Fruit fly (Drosophila melanogaster) whole organism, wandering third instar larva: ENCODE data around the gene CG6293.

ENCODE experiments used
- Abd-B ChIP-seq: fragments of >200 bp; optimal IDR thresholded peaks from 2 replicates; lab custom pipeline; 2017; ENCODE audit warnings: missing biosample characterization, missing genetic modification characterization
- CG32264 ChIP-seq: fragments of 200-800 bp; sonication (Bioruptor generic); optimal IDR thresholded peaks from 2 replicates; lab custom pipeline; 2016; ENCODE audit warnings: missing biosample characterization, missing genetic modification characterization
- CG9705 ChIP-seq: fragments of 200-800 bp; sonication (Bioruptor generic); optimal IDR thresholded peaks from 2 replicates; lab custom pipeline; 2018; ENCODE audit warnings: missing biosample characterization, mild to moderate bottlenecking, missing genetic modification characterization
- CrebA ChIP-seq: fragments of 200-800 bp; sonication (Bioruptor generic); optimal IDR thresholded peaks from 2 replicates; lab custom pipeline; 2016; ENCODE audit warnings: missing biosample characterization, mild to moderate bottlenecking, missing genetic modification characterization, borderline replicate concordance
- Dfd ChIP-seq: fragments of >200 bp; optimal IDR thresholded peaks from 2 replicates; lab custom pipeline; 2017; ENCODE audit warnings: missing biosample characterization, missing genetic modification characterization
- Dif ChIP-seq: fragments of 200-275, 200-300 bp; sonication (Bioruptor generic); optimal IDR thresholded peaks from 2 replicates; lab custom pipeline; 2018; ENCODE audit warnings: missing biosample characterization, missing genetic modification characterization; ENCODE audit not compliant: partially characterized antibody
- HLH106 ChIP-seq: fragments of 200-800 bp; optimal IDR thresholded peaks from 3 replicates; lab custom pipeline; 2019; ENCODE audit warnings: missing biosample characterization, mild to moderate bottlenecking, missing genetic modification characterization, moderate library complexity
- Hnf4 ChIP-seq: fragments of 200-800 bp; sonication (Bioruptor generic); optimal IDR thresholded peaks from 2 replicates; lab custom pipeline; 2016; ENCODE audit warnings: missing biosample characterization, mild to moderate bottlenecking, missing genetic modification characterization
- Hr78 ChIP-seq: fragments of >200 bp; optimal IDR thresholded peaks from 2 replicates; lab custom pipeline; 2017; ENCODE audit warnings: missing biosample characterization, missing genetic modification characterization
- Hr83 ChIP-seq: fragments of 200-300 bp; sonication (Bioruptor generic); optimal IDR thresholded peaks from 2 replicates; lab custom pipeline; 2016; ENCODE audit warnings: missing biosample characterization, mild to moderate bottlenecking, missing genetic modification characterization, moderate library complexity; ENCODE audit not compliant: poor library complexity, severe bottlenecking
- Jra ChIP-seq: sonication (Bioruptor generic); optimal IDR thresholded peaks from 2 replicates; lab custom pipeline; 2016; ENCODE audit warnings: missing biosample characterization, missing genetic modification characterization
- Mio ChIP-seq: sonication (Bioruptor generic); optimal IDR thresholded peaks from 2 replicates; lab custom pipeline; 2016; ENCODE audit warnings: missing biosample characterization, missing genetic modification characterization
- Myc ChIP-seq: fragments of >200 bp; optimal IDR thresholded peaks from 2 replicates; lab custom pipeline; 2017
- OdsH ChIP-seq: fragments of 200-800 bp; sonication (Bioruptor generic); optimal IDR thresholded peaks from 2 replicates; lab custom pipeline; 2016; ENCODE audit warnings: missing biosample characterization, mild to moderate bottlenecking, missing genetic modification characterization
- Rel ChIP-seq, 2 experiments: fragments of 200-800 bp; sonication (Bioruptor generic) in 1 of 2; optimal IDR thresholded peaks; 2 replicates in 1 of 2; 3 replicates in 1 of 2; lab custom pipeline; 2016 to 2019; ENCODE audit warnings: mild to moderate bottlenecking in 2 of 2, missing biosample characterization in 2 of 2, missing genetic modification characterization in 2 of 2, moderate library complexity in 1 of 2
- Sp1 ChIP-seq: fragments of 200-800 bp; sonication (Bioruptor generic); optimal IDR thresholded peaks from 3 replicates; lab custom pipeline; 2019; ENCODE audit warnings: missing biosample characterization, mild to moderate bottlenecking, missing genetic modification characterization, moderate library complexity
- Vsx2 ChIP-seq: fragments of 200-300, 225-300 bp; sonication (Bioruptor generic); optimal IDR thresholded peaks from 2 replicates; lab custom pipeline; 2018; ENCODE audit warnings: missing biosample characterization, missing genetic modification characterization; ENCODE audit not compliant: partially characterized antibody
- br ChIP-seq: fragments of 200-800 bp; sonication (Bioruptor generic); optimal IDR thresholded peaks from 2 replicates; lab custom pipeline; 2016; ENCODE audit warnings: missing biosample characterization, missing genetic modification characterization
- brk ChIP-seq: fragments of 200-800 bp; sonication (Bioruptor generic); optimal IDR thresholded peaks from 2 replicates; lab custom pipeline; 2016; ENCODE audit warnings: missing biosample characterization, mild to moderate bottlenecking, missing genetic modification characterization
- dl ChIP-seq, 2 experiments: fragments of 175-275, 200-275 bp in 1 of 2; fragments of 200-275 bp in 1 of 2; sonication (Bioruptor generic); optimal IDR thresholded peaks; lab custom pipeline; 2018; ENCODE audit warnings: mild to moderate bottlenecking in 2 of 2, missing biosample characterization in 2 of 2, missing genetic modification characterization in 2 of 2, moderate library complexity in 2 of 2; ENCODE audit not compliant: partially characterized antibody in 2 of 2, insufficient read depth in 1 of 2
- dmrt93B ChIP-seq: fragments of 200-800 bp; sonication (Bioruptor generic); optimal IDR thresholded peaks from 2 replicates; lab custom pipeline; 2018; ENCODE audit warnings: missing biosample characterization, mild to moderate bottlenecking, missing genetic modification characterization
- dsf ChIP-seq: sonication (Bioruptor generic); optimal IDR thresholded peaks from 2 replicates; lab custom pipeline; 2016; ENCODE audit warnings: missing biosample characterization, missing genetic modification characterization, borderline replicate concordance
- ey ChIP-seq: fragments of 200-800 bp; sonication (Bioruptor generic); optimal IDR thresholded peaks from 2 replicates; lab custom pipeline; 2016; ENCODE audit warnings: missing biosample characterization, missing genetic modification characterization
- foxo ChIP-seq, 2 experiments: fragments of 200-800 bp; sonication (Bioruptor generic); optimal IDR thresholded peaks; 2 replicates in 1 of 2; 3 replicates in 1 of 2; lab custom pipeline; 2016 to 2017; ENCODE audit warnings: missing biosample characterization in 2 of 2, missing genetic modification characterization in 2 of 2
- fru ChIP-seq: fragments of 200-800 bp; sonication (Bioruptor generic); optimal IDR thresholded peaks from 3 replicates; lab custom pipeline; 2016; ENCODE audit warnings: missing biosample characterization, mild to moderate bottlenecking, missing genetic modification characterization
- h ChIP-seq: fragments of 200-800 bp; sonication (Bioruptor generic); optimal IDR thresholded peaks from 3 replicates; lab custom pipeline; 2016; ENCODE audit warnings: missing biosample characterization, mild to moderate bottlenecking, missing genetic modification characterization
- jim ChIP-seq: fragments of 175-275, 200-325 bp; sonication (Bioruptor generic); optimal IDR thresholded peaks from 2 replicates; lab custom pipeline; 2016; ENCODE audit warnings: missing biosample characterization, mild to moderate bottlenecking, missing genetic modification characterization
- lola ChIP-seq: fragments of >200 bp; optimal IDR thresholded peaks from 2 replicates; lab custom pipeline; 2017; ENCODE audit warnings: missing biosample characterization, missing genetic modification characterization
- pan ChIP-seq: fragments of >200 bp; optimal IDR thresholded peaks from 2 replicates; lab custom pipeline; 2017
- psq ChIP-seq: fragments of 200-800 bp; sonication (Bioruptor generic); optimal IDR thresholded peaks from 3 replicates; lab custom pipeline; 2017; ENCODE audit warnings: missing biosample characterization, mild to moderate bottlenecking, missing genetic modification characterization, moderate library complexity
- rgr ChIP-seq: fragments of 200-800 bp; sonication (Bioruptor generic); optimal IDR thresholded peaks from 3 replicates; lab custom pipeline; 2016; ENCODE audit warnings: missing biosample characterization, mild to moderate bottlenecking, missing genetic modification characterization
- sage ChIP-seq: fragments of 200-800 bp; sonication (Bioruptor generic); optimal IDR thresholded peaks from 2 replicates; lab custom pipeline; 2016; ENCODE audit warnings: missing biosample characterization, mild to moderate bottlenecking, missing genetic modification characterization
- sv ChIP-seq: fragments of 200-800 bp; sonication (Bioruptor generic); optimal IDR thresholded peaks from 3 replicates; lab custom pipeline; 2016; ENCODE audit warnings: missing biosample characterization, missing genetic modification characterization
- tai ChIP-seq: sonication (Bioruptor generic); optimal IDR thresholded peaks from 2 replicates; lab custom pipeline; 2016; ENCODE audit warnings: missing biosample characterization, missing genetic modification characterization
- woc ChIP-seq: sonication (Bioruptor generic); optimal IDR thresholded peaks from 2 replicates; lab custom pipeline; 2016; ENCODE audit warnings: missing biosample characterization, mild to moderate bottlenecking, missing genetic modification characterization

The CG6293 gene

DNA sequence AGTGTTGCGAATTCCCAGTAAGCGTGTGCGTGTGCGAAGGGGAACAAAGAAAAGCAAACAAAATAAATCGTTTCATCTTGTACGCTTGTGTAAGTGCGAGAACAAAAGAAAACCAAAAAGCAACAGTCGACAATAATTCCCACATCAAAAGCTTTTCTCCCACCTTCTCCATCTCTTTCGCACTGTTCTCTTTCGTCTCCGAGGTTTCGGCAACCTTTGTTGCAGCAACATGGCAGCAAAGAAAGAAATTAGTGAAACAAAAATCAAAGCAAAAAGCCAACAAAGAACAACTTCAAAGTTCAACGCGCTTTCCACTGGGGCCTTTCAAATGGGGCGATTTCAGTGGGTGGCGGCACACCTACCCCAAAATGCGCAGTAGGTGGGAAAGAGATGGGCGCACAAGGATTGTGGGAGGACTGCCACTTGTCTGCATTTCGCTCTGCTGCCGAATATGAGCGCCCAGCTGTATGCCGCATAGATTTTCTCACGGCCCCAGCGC is 40.6 kb upstream of the CG6293 start (continued):
- TF ChIP-seq dsf = no peak
- no peak for TF ChIP-seq ey (GFP tag; lab: Kevin White, UChicago)
- TF ChIP-seq lola (GFP tag; lab: Kevin White, UChicago) = no peak
- no peak for TF ChIP-seq Jra (GFP tag; lab: Kevin White, UChicago)
- TF ChIP-seq pan = no peak
- no peak for TF ChIP-seq h
- TF ChIP-seq Mio (GFP tag; lab: Kevin White, UChicago) = no peak
- no peak for TF ChIP-seq Dif (GFP tag; lab: Kevin White, UChicago)
- peak; percentile 72 for TF ChIP-seq psq
- TF ChIP-seq woc (GFP tag; lab: Kevin White, UChicago) = no peak
- TF ChIP-seq jim (GFP tag; lab: Kevin White, UChicago) = peak; percentile 55
- TF ChIP-seq dmrt93B = no peak
- TF ChIP-seq CG32264 (GFP tag; lab: Kevin White, UChicago) = peak; percentile 22

DNA sequence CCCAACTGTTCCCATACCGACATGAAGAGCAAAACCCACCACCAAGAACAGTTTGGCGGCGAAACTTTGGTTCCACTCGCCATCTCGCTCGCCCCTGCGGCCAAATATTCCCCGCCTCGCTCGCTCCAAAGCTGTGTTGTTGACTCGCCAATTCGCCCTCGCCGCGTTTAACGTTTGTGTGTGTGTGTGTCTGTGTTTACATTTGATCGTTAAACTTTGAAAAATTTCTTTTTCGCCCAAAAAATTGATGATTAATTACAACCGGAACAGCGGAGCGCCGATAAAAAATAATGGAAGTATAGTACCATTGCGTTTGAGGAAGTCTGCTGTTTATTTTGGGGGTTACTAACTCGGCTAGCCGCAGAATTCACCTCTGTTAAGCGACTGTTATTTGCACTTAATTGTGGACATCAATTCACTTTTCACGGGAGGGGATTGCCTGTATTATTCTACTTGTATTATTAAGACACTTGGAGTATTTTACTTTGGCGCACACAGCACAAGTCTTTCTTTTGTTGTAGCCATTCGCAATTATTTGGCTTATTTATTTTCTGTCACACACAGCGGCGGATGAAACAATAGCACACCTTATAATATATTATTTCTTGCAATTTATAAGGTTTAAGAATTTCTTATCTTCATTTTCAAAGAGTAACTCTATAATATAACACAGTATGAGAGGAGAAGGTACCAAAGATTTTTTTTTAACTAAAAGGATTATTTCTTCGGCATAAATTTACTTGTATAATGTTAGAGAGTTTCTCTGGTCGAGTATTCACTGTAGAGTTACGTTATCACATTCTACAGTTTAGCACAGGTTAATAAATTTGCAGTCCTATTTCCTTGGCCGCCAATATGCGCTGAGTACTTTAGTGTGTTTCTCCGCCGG is 39.6 kb upstream of the CG6293 start:
- TF ChIP-seq Hnf4 (GFP tag; lab: Kevin White, UChicago) (peak; percentile 64), jim (GFP tag; lab: Kevin White, UChicago) (no peak), rgr (GFP tag; lab: Kevin White, UChicago) (peak; percentile 82), Vsx2 (GFP tag; lab: Kevin White, UChicago) (no peak), dsf (peak; percentile 6), dl (GFP tag; optimal IDR thresholded peaks at IDR 0.05; lab: Kevin White, UChicago; ENCODE audit: insufficient read depth in 1 of 2, partially characterized antibody in 2 of 2) (no peak), Rel (GFP tag; optimal IDR thresholded peaks at IDR 0.05; lab: Kevin White, UChicago) (peak; percentile 72), Rel (tag; optimal IDR thresholded peaks at IDR 0.05; lab: Kevin White, UChicago) (peak; percentile 38), Sp1 (GFP tag; lab: Kevin White, UChicago) (peak; percentile 80), Hr78 (GFP tag; lab: Kevin White, UChicago) (no peak), Dfd (GFP tag; lab: Kevin White, UChicago) (no peak), Abd-B (no peak), Myc (lab: Kevin White, UChicago) (peak; percentile 94), CG9705 (GFP tag; lab: Kevin White, UChicago) (peak; percentile 15), ey (GFP tag; lab: Kevin White, UChicago) (peak; percentile 86), woc (GFP tag; lab: Kevin White, UChicago) (peak; percentile 66), dmrt93B (peak; percentile 69), CrebA (no peak), tai (peak; percentile 68), Jra (GFP tag; lab: Kevin White, UChicago) (peak; percentile 31), foxo (GFP tag; optimal IDR thresholded peaks at IDR 0.05; lab: Kevin White, UChicago) (peak; percentile 67 to 87), sv (peak; percentile 73), Mio (GFP tag; lab: Kevin White, UChicago) (no peak), lola (GFP tag; lab: Kevin White, UChicago) (no peak), brk (peak; percentile 22), psq (peak; percentile 68), fru (GFP tag; lab: Kevin White, UChicago) (peak; percentile 82), br (GFP tag; lab: Kevin White, UChicago) (peak; percentile 82), sage (GFP tag; lab: Kevin White, UChicago) (peak; percentile 61), Hr83 (GFP tag; lab: Kevin White, UChicago) (peak; percentile 36), CG32264 (GFP tag; lab: Kevin White, UChicago) (peak; percentile 66), OdsH (GFP tag; lab: Kevin White, UChicago) (peak; percentile 83), HLH106 (tag; lab: Kevin White, UChicago) (peak; percentile 84), h (peak; percentile 87)
